Worm (Caenorhabditis elegans): Measurements from ENCODE around the gene lgc-12.

Gene lgc-12

DNA sequence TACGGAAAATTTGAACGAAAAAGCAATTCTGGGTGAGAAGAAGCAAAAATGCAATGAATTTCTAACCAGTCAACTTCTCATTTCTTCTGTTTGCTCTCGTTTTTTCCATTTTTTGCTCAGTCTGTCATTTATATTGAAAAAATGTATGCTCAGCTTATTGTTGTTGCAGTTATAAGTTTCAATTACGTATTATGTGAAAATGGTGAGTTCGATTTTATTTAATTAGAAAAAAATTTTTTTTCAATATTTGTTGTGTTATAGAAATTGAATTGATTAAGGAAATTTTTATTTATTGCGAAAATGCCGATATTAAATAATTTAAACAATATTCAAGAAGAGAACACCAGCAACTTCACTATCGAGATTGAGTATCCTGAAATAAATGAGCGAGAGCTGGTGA, at the start of gene lgc-12:
Gene lgc-12 (plus strand): TSS at position 301 of the 400 bp plus-strand sequence.
- TF ChIP-seq mml-1 (tag; optimal IDR thresholded peaks at IDR 0.05) (no peak), sea-2 (GFP tag; optimal IDR thresholded peaks at IDR 0.05) (no peak), aly-2 (tag; optimal IDR thresholded peaks at IDR 0.05) (no peak), snpc-4 (tag; optimal IDR thresholded peaks at IDR 0.05) (no peak), egl-27 (tag; optimal IDR thresholded peaks at IDR 0.05) (no peak), ztf-4 (tag; optimal IDR thresholded peaks at IDR 0.05) (no peak), lin-39 (tag; optimal IDR thresholded peaks at IDR 0.05) (no peak), nhr-12 (tag; optimal IDR thresholded peaks at IDR 0.05) (no peak), ztf-11 (tag; optimal IDR thresholded peaks at IDR 0.05) (no peak), ceh-9 (tag; optimal IDR thresholded peaks at IDR 0.05) (no peak), nfya-1 (tag; optimal IDR thresholded peaks at IDR 0.05; ENCODE audit: insufficient read depth) (no peak), ceh-82 (tag; optimal IDR thresholded peaks at IDR 0.05) (no peak), elt-3 (tag; optimal IDR thresholded peaks at IDR 0.05) (no peak), lsy-12 (tag; optimal IDR thresholded peaks at IDR 0.05) (no peak), nhr-23 (tag; optimal IDR thresholded peaks at IDR 0.05) (no peak), pha-4 (tag; optimal IDR thresholded peaks at IDR 0.05) (no peak), ZK546.5 (tag; optimal IDR thresholded peaks at IDR 0.05) (no peak)

DNA sequence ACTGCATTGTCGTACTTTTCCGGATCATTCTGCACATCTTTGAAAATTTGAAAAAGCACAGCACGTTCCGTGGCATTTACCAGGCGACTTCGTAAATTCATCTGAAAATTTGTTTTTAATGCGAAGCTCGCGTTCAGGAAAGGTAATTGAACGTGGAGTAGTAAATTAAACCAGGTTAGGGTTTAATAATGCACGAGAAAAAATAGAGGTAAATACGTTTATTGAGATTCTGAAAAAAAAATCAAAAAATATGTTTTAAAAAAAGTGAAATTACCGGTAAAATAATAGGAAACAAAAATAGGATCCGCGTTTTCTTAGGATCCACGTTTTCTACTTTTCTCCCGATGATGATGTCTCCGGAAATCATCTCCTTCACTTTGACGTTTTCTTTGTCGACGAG, 43.5 kb upstream of the lgc-12 start, which contains the start of gene clk-2:
Gene clk-2 (minus strand): TSS at position 101 of the 400 bp plus-strand sequence.
- no peak for TF ChIP-seq elt-1 (tag; optimal IDR thresholded peaks at IDR 0.05)
- no peak for TF ChIP-seq sea-2 (GFP tag; optimal IDR thresholded peaks at IDR 0.05)
- TF ChIP-seq ceh-28 (tag; optimal IDR thresholded peaks at IDR 0.05): no peak
- TF ChIP-seq R02D3.7 (tag; optimal IDR thresholded peaks at IDR 0.05): no peak
- no peak for TF ChIP-seq fkh-10 (GFP tag; optimal IDR thresholded peaks at IDR 0.05)
- no peak for TF ChIP-seq nhr-12 (tag; optimal IDR thresholded peaks at IDR 0.05)
- TF ChIP-seq skn-1 (tag; optimal IDR thresholded peaks at IDR 0.05): no peak
- TF ChIP-seq ztf-11 (tag; optimal IDR thresholded peaks at IDR 0.05): no peak
- no peak for TF ChIP-seq nhr-43 (tag; optimal IDR thresholded peaks at IDR 0.05; ENCODE audit: poor library complexity, severe bottlenecking)
- no peak for TF ChIP-seq mml-1 (tag; optimal IDR thresholded peaks at IDR 0.05)
- no peak for TF ChIP-seq mdl-1 (tag; optimal IDR thresholded peaks at IDR 0.05)
- TF ChIP-seq egl-5 (tag; optimal IDR thresholded peaks at IDR 0.05): no peak
- no peak for TF ChIP-seq ztf-4 (tag; optimal IDR thresholded peaks at IDR 0.05)
- no peak for TF ChIP-seq daf-12 (tag; optimal IDR thresholded peaks at IDR 0.05)
- TF ChIP-seq fos-1 (tag; optimal IDR thresholded peaks at IDR 0.05): no peak
- no peak for TF ChIP-seq ceh-82 (tag; optimal IDR thresholded peaks at IDR 0.05)

DNA sequence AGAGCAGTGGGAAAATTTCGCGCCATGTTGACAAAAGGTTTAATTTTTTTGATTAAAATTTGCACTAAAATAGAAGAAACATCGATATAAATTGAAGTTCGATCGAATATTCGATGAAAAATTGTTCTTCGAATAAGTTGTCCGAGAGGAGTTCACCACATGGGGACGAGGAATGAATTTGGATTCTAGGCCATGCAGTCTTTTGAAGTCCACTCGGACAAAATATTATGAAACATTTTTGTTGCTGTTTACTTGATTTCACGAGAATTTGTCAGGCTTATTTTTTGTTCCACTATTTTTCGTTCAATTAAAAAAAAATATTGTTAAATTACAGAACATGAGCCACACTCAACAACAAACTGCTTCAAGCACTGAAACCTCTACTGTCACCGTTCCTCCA, 41.3 kb upstream of the lgc-12 start, which contains the start of the genes cux-7 and C07H6.2:
Gene cux-7 (minus strand): TSS at position 174 of the 400 bp plus-strand sequence.
Gene C07H6.2 (plus strand): TSS at position 338 of the 400 bp plus-strand sequence.
- TF ChIP-seq skn-1 (tag; optimal IDR thresholded peaks at IDR 0.05) (peak; percentile 87), pqm-1 (tag; optimal IDR thresholded peaks at IDR 0.05) (peak; percentile 61), ceh-28 (tag; optimal IDR thresholded peaks at IDR 0.05) (peak; percentile 79), sea-2 (GFP tag; optimal IDR thresholded peaks at IDR 0.05) (no peak), zag-1 (tag; optimal IDR thresholded peaks at IDR 0.05) (no peak), nhr-12 (tag; optimal IDR thresholded peaks at IDR 0.05) (no peak), lsy-12 (tag; optimal IDR thresholded peaks at IDR 0.05) (peak; percentile 97), mml-1 (tag; optimal IDR thresholded peaks at IDR 0.05) (no peak), eor-1 (tag; optimal IDR thresholded peaks at IDR 0.05) (no peak), snpc-4 (tag; optimal IDR thresholded peaks at IDR 0.05) (peak; percentile 89), fkh-10 (GFP tag; optimal IDR thresholded peaks at IDR 0.05) (no peak), ztf-4 (tag; optimal IDR thresholded peaks at IDR 0.05) (no peak), nhr-11 (tag; optimal IDR thresholded peaks at IDR 0.05) (no peak), fos-1 (tag; optimal IDR thresholded peaks at IDR 0.05) (no peak), fkh-2 (tag; optimal IDR thresholded peaks at IDR 0.05) (no peak), jun-1 (tag; optimal IDR thresholded peaks at IDR 0.05) (peak; percentile 77), ceh-9 (tag; optimal IDR thresholded peaks at IDR 0.05) (no peak), ceh-16 (tag; optimal IDR thresholded peaks at IDR 0.05) (peak; percentile 18), ZK546.5 (tag; optimal IDR thresholded peaks at IDR 0.05) (no peak), aly-2 (tag; optimal IDR thresholded peaks at IDR 0.05) (no peak), nhr-28 (tag; optimal IDR thresholded peaks at IDR 0.05) (no peak), elt-1 (tag; optimal IDR thresholded peaks at IDR 0.05) (peak; percentile 28), pha-4 (tag; optimal IDR thresholded peaks at IDR 0.05) (peak; percentile 96), nhr-25 (tag; optimal IDR thresholded peaks at IDR 0.05) (peak; percentile 88), ama-1 (optimal IDR thresholded peaks at IDR 0.05) (no peak), nhr-43 (tag; optimal IDR thresholded peaks at IDR 0.05; ENCODE audit: poor library complexity, severe bottlenecking) (peak; percentile 99), tbx-2 (tag; optimal IDR thresholded peaks at IDR 0.05) (peak; percentile 87), hmg-11 (tag; optimal IDR thresholded peaks at IDR 0.05) (no peak), elt-2 (tag; optimal IDR thresholded peaks at IDR 0.05) (peak; percentile 52), elt-3 (tag; optimal IDR thresholded peaks at IDR 0.05) (no peak), mdl-1 (tag; optimal IDR thresholded peaks at IDR 0.05) (no peak), R02D3.7 (tag; optimal IDR thresholded peaks at IDR 0.05) (peak; percentile 72), lin-15B (tag; optimal IDR thresholded peaks at IDR 0.05) (peak; percentile 96), ceh-82 (tag; optimal IDR thresholded peaks at IDR 0.05) (peak; percentile 52), nhr-76 (tag; optimal IDR thresholded peaks at IDR 0.05) (no peak), nhr-77 (tag; optimal IDR thresholded peaks at IDR 0.05) (peak; percentile 50), nfya-1 (tag; optimal IDR thresholded peaks at IDR 0.05; ENCODE audit: insufficient read depth) (peak; percentile 91), nhr-237 (tag; optimal IDR thresholded peaks at IDR 0.05) (no peak), unc-62 (GFP tag; optimal IDR thresholded peaks at IDR 0.05) (no peak), daf-12 (tag; optimal IDR thresholded peaks at IDR 0.05) (no peak), egl-5 (tag; optimal IDR thresholded peaks at IDR 0.05) (peak; percentile 29), nhr-23 (tag; optimal IDR thresholded peaks at IDR 0.05) (peak; percentile 95), egl-27 (tag; optimal IDR thresholded peaks at IDR 0.05) (peak; percentile 54)
